Fruit fly (Drosophila melanogaster) whole organism, embryonic: ENCODE measurements around the gene Eip75B.
A peak's percentile ranks its signal among the peaks of the same experiment; 100 is the strongest.

ENCODE experiments used
- Abd-B ChIP-seq: fragments of 200-800 bp; sonication (Bioruptor generic); optimal IDR thresholded peaks from 2 replicates; lab custom pipeline; 2018; ENCODE audit warnings: missing biosample characterization, mild to moderate bottlenecking, missing genetic modification characterization, moderate library complexity
- CG10543 ChIP-seq: fragments of 200-800 bp; sonication (Bioruptor generic); optimal IDR thresholded peaks from 3 replicates; lab custom pipeline; 2017; ENCODE audit warnings: missing biosample characterization, mild to moderate bottlenecking, missing genetic modification characterization, moderate library complexity
- CG12071 ChIP-seq: fragments of 200-800 bp; sonication (Bioruptor generic); optimal IDR thresholded peaks from 3 replicates; lab custom pipeline; 2018; ENCODE audit warnings: missing biosample characterization, mild to moderate bottlenecking, missing genetic modification characterization
- CG13287 ChIP-seq: fragments of 200-800 bp; sonication (Bioruptor generic); IDR thresholded peaks from 2 replicates; pipeline ENCODE4 v1.3.6; 2022; ENCODE audit warnings: missing biosample characterization, missing genetic modification characterization; ENCODE audit not compliant: partially characterized antibody
- CG14050 ChIP-seq: fragments of 200-800 bp; sonication (Bioruptor generic); IDR thresholded peaks from 3 replicates; pipeline ENCODE4 v1.3.6; 2022; ENCODE audit warnings: missing biosample characterization, missing genetic modification characterization
- CG16863 ChIP-seq: fragments of 200-800 bp; sonication (Bioruptor generic); optimal IDR thresholded peaks from 3 replicates; lab custom pipeline; 2016; ENCODE audit warnings: missing biosample characterization, missing genetic modification characterization
- CG17361 ChIP-seq: fragments of 200-800 bp; sonication (Bioruptor generic); IDR thresholded peaks from 3 replicates; pipeline ENCODE4 v1.3.6; 2022; ENCODE audit warnings: missing biosample characterization, missing genetic modification characterization
- CG18262 ChIP-seq: fragments of 200-800 bp; optimal IDR thresholded peaks from 3 replicates; lab custom pipeline; 2019; ENCODE audit warnings: missing biosample characterization, mild to moderate bottlenecking, missing genetic modification characterization, moderate library complexity
- CG1832 ChIP-seq: fragments of 200-800 bp; sonication (Bioruptor generic); optimal IDR thresholded peaks from 2 replicates; lab custom pipeline; 2017; ENCODE audit warnings: missing biosample characterization, mild to moderate bottlenecking, missing genetic modification characterization, inconsistent platforms
- CG2116 ChIP-seq: fragments of 200-800 bp; sonication (Bioruptor generic); optimal IDR thresholded peaks from 3 replicates; lab custom pipeline; 2018; ENCODE audit warnings: missing biosample characterization, mild to moderate bottlenecking, missing genetic modification characterization
- CG2199 ChIP-seq: fragments of 200-800 bp; sonication (Bioruptor generic); IDR thresholded peaks from 3 replicates; pipeline ENCODE4 v1.3.6; 2022; ENCODE audit warnings: missing biosample characterization, missing genetic modification characterization
- CG2202 ChIP-seq: fragments of 200-800 bp; sonication (Bioruptor generic); optimal IDR thresholded peaks from 2 replicates; lab custom pipeline; 2018; ENCODE audit warnings: missing biosample characterization, mild to moderate bottlenecking, missing genetic modification characterization
- CG2712 ChIP-seq: fragments of 200-800 bp; optimal IDR thresholded peaks from 3 replicates; lab custom pipeline; 2019; ENCODE audit warnings: missing biosample characterization, mild to moderate bottlenecking, missing genetic modification characterization, moderate library complexity
- CG31441 ChIP-seq: fragments of 200-800 bp; sonication (Bioruptor generic); IDR thresholded peaks from 2 replicates; pipeline ENCODE4 v1.3.6; 2022; ENCODE audit warnings: missing biosample characterization, missing genetic modification characterization
- CG33557 ChIP-seq: fragments of 200-800 bp; sonication (Bioruptor generic); optimal IDR thresholded peaks from 2 replicates; lab custom pipeline; 2019; ENCODE audit warnings: missing biosample characterization, mild to moderate bottlenecking, missing genetic modification characterization, moderate library complexity
- CG4360 ChIP-seq: fragments of 200-800 bp; sonication (Bioruptor generic); IDR thresholded peaks from 2 replicates; pipeline ENCODE4 v1.3.6; 2022; ENCODE audit warnings: missing biosample characterization, missing genetic modification characterization
- CG6254 ChIP-seq: fragments of 200-800 bp; sonication (Bioruptor generic); optimal IDR thresholded peaks from 3 replicates; lab custom pipeline; 2017; ENCODE audit warnings: mild to moderate bottlenecking, missing biosample characterization, missing genetic modification reagents, missing genetic modification characterization
- CG7357 ChIP-seq: fragments of 200-800 bp; sonication (Bioruptor generic); IDR thresholded peaks from 3 replicates; pipeline ENCODE4 v1.3.6; 2022; ENCODE audit warnings: missing biosample characterization, missing genetic modification characterization
- CG7987 ChIP-seq: fragments of 200-800 bp; sonication (Bioruptor generic); optimal IDR thresholded peaks from 2 replicates; lab custom pipeline; 2018; ENCODE audit warnings: missing biosample characterization, mild to moderate bottlenecking, missing genetic modification characterization, moderate library complexity
- CG8089 ChIP-seq: fragments of 200-800 bp; sonication (Bioruptor generic); optimal IDR thresholded peaks from 3 replicates; lab custom pipeline; 2016; ENCODE audit warnings: missing biosample characterization, missing genetic modification characterization
- CG8281 ChIP-seq: fragments of 200-800 bp; sonication (Bioruptor generic); optimal IDR thresholded peaks from 2 replicates; lab custom pipeline; 2018; ENCODE audit warnings: missing biosample characterization, mild to moderate bottlenecking, missing genetic modification characterization, moderate library complexity
- CG8765 ChIP-seq: fragments of 200-800 bp; sonication (Bioruptor generic); IDR thresholded peaks from 2 replicates; pipeline ENCODE4 v1.3.6; 2022; ENCODE audit warnings: missing biosample characterization, missing genetic modification characterization
- CG8944 ChIP-seq: fragments of 200-800 bp; sonication (Bioruptor generic); optimal IDR thresholded peaks from 3 replicates; lab custom pipeline; 2016; ENCODE audit warnings: missing biosample characterization, missing genetic modification characterization
- ERR ChIP-seq: fragments of 200-800 bp; sonication (Bioruptor generic); optimal IDR thresholded peaks from 2 replicates; lab custom pipeline; 2016; ENCODE audit warnings: missing biosample characterization, missing genetic modification characterization
- Fer3 ChIP-seq: fragments of 200-800 bp; sonication (Bioruptor generic); optimal IDR thresholded peaks from 2 replicates; lab custom pipeline; 2018; ENCODE audit warnings: missing biosample characterization, mild to moderate bottlenecking, missing genetic modification characterization, moderate library complexity
- Gsc ChIP-seq: fragments of 200-800 bp; sonication (Bioruptor generic); IDR thresholded peaks from 2 replicates; pipeline ENCODE4 v1.3.6; 2022; ENCODE audit warnings: missing biosample characterization, missing genetic modification characterization
- Hr3 ChIP-seq: fragments of 200-800 bp; sonication (Bioruptor generic); optimal IDR thresholded peaks from 3 replicates; lab custom pipeline; 2016; ENCODE audit warnings: missing biosample characterization, missing genetic modification characterization
- Mad ChIP-seq: fragments of 200-800 bp; sonication (Bioruptor generic); optimal IDR thresholded peaks from 2 replicates; lab custom pipeline; 2016; ENCODE audit warnings: missing biosample characterization, missing genetic modification characterization
- PHDP ChIP-seq: fragments of 200-800 bp; sonication (Bioruptor generic); optimal IDR thresholded peaks from 3 replicates; lab custom pipeline; 2018; ENCODE audit warnings: missing biosample characterization, mild to moderate bottlenecking, missing genetic modification characterization, moderate library complexity
- Pdp1 ChIP-seq, 2 experiments: fragments of 200-800 bp; sonication (Bioruptor generic); optimal IDR thresholded peaks; 3 replicates each; lab custom pipeline; 2016; ENCODE audit warnings: missing biosample characterization in 2 of 2, missing genetic modification characterization in 2 of 2, mild to moderate bottlenecking in 1 of 2, moderate library complexity in 1 of 2
- Usf ChIP-seq: fragments of 200-800 bp; sonication (Bioruptor generic); optimal IDR thresholded peaks from 2 replicates; lab custom pipeline; 2017; ENCODE audit warnings: missing genotype, missing biosample characterization, missing genetic modification characterization
- abd-A ChIP-seq: fragments of 200-800 bp; sonication (Bioruptor generic); optimal IDR thresholded peaks from 3 replicates; lab custom pipeline; 2019; ENCODE audit warnings: missing biosample characterization, mild to moderate bottlenecking, missing genetic modification characterization, moderate library complexity
- cg ChIP-seq: fragments of 200-800 bp; sonication (Bioruptor generic); optimal IDR thresholded peaks from 3 replicates; lab custom pipeline; 2019; ENCODE audit warnings: missing biosample characterization, mild to moderate bottlenecking, missing genetic modification characterization, moderate library complexity
- chinmo ChIP-seq: fragments of 200-800 bp; sonication (Bioruptor generic); IDR thresholded peaks from 4 replicates; pipeline ENCODE4 v1.3.6; 2022; ENCODE audit warnings: missing biosample characterization, missing genetic modification characterization; ENCODE audit not compliant: partially characterized antibody
- gce ChIP-seq: fragments of 200-800 bp; sonication (Bioruptor generic); IDR thresholded peaks from 3 replicates; pipeline ENCODE4 v1.3.6; 2022; ENCODE audit warnings: missing biosample characterization, missing genetic modification characterization
- gcm ChIP-seq: fragments of 200-800 bp; sonication (Bioruptor generic); optimal IDR thresholded peaks from 2 replicates; lab custom pipeline; 2019; ENCODE audit warnings: missing biosample characterization, mild to moderate bottlenecking, missing genetic modification characterization, moderate library complexity
- gsb-n ChIP-seq: fragments of 200-800 bp; sonication (Bioruptor generic); optimal IDR thresholded peaks from 3 replicates; lab custom pipeline; 2018; ENCODE audit warnings: missing biosample characterization, mild to moderate bottlenecking, missing genetic modification characterization
- kni ChIP-seq: fragments of 200-800 bp; sonication (Bioruptor generic); optimal IDR thresholded peaks from 3 replicates; lab custom pipeline; 2017; ENCODE audit warnings: mild to moderate bottlenecking, missing biosample characterization, missing genetic modification reagents, missing genetic modification characterization
- nmo ChIP-seq: fragments of 200-800 bp; sonication (Bioruptor generic); optimal IDR thresholded peaks from 2 replicates; lab custom pipeline; 2018; ENCODE audit warnings: missing biosample characterization, mild to moderate bottlenecking, missing genetic modification characterization, moderate library complexity
- otp ChIP-seq: fragments of 200-800 bp; sonication (Bioruptor generic); IDR thresholded peaks from 3 replicates; pipeline ENCODE4, ENCODE4 v1.3.6; 2022; ENCODE audit warnings: missing biosample characterization, missing genetic modification characterization
- pfk ChIP-seq: fragments of 200-800 bp; sonication (Bioruptor generic); optimal IDR thresholded peaks from 2 replicates; lab custom pipeline; 2018; ENCODE audit warnings: missing biosample characterization, mild to moderate bottlenecking, missing genetic modification characterization, moderate library complexity
- sc ChIP-seq, 3 experiments: fragments of >200 bp in 2 of 3; fragments of 200-800 bp in 1 of 3; sonication (Bioruptor generic) in 1 of 3; optimal IDR thresholded peaks; 2 replicates in 2 of 3; 3 replicates in 1 of 3; lab custom pipeline; 2017; ENCODE audit warnings: mild to moderate bottlenecking in 1 of 3, missing biosample characterization in 1 of 3, missing genetic modification characterization in 1 of 3, missing genetic modification reagents in 1 of 3
- sqz ChIP-seq: fragments of 200-800 bp; sonication (Bioruptor generic); optimal IDR thresholded peaks from 3 replicates; lab custom pipeline; 2018; ENCODE audit warnings: missing biosample characterization, mild to moderate bottlenecking, missing genetic modification characterization
- ssp ChIP-seq: fragments of 200-800 bp; sonication (Bioruptor generic); IDR thresholded peaks from 2 replicates; pipeline ENCODE4 v1.3.6; 2022; ENCODE audit warnings: missing biosample characterization, missing genetic modification characterization
- tap ChIP-seq: fragments of 200-800 bp; optimal IDR thresholded peaks from 3 replicates; lab custom pipeline; 2019; ENCODE audit warnings: missing biosample characterization, mild to moderate bottlenecking, missing genetic modification characterization, moderate library complexity
- twi ChIP-seq: fragments of 200-800 bp; optimal IDR thresholded peaks from 2 replicates; lab custom pipeline; 2019; ENCODE audit warnings: missing biosample characterization, mild to moderate bottlenecking, missing genetic modification characterization, moderate library complexity
- yki ChIP-seq: fragments of >200 bp; optimal IDR thresholded peaks from 3 replicates; lab custom pipeline; 2018
- zfh2 ChIP-seq: fragments of 200-800 bp; sonication (Bioruptor generic); optimal IDR thresholded peaks from 2 replicates; lab custom pipeline; 2016; ENCODE audit warnings: missing biosample characterization, missing genetic modification characterization

The Eip75B gene

DNA sequence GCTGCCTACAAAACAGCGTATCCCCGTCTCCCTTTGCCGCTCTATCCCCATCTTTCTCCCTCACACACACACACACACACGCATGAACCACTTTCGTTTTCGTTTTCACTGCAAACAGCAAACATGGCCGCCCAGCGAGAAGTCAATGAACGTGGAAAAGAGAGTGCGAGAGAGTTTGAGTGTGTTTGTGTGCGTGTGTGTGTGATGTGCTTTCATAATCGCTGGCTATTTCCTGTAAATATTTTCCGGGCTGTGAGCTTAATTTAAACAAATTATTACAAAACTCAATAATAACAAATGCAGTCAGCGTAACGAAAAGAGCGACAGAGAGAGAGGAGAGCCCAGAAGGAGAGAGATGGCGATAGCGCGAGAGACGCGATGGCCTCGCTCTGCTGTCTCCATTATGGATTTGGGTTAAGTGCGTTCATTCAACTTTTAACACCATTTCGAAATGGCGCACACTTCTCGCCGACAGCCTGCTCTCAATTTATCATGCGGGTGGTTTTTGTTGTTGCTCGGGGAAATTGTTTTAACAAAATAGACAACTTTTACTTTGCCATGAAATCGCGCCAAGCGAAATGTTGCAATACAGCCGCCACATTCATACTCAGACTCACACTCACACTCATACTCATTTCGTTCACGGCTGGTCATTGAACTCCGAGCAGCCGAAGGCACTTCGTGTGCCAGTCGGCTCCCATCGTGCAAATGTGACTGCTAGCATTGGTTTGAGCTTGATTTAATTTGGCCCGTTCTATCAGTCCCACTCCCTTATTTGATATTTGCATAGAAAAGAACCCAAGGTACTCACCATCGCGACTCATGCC is 95.7 kb downstream of the Eip75B start (continued):
- TF ChIP-seq ssp (GFP tag; lab: Robert Waterston, UW) (no peak), CG4360 (GFP tag; lab: Robert Waterston, UW) (peak; percentile 46; the same call in 1 of the 2 replicates), CG7357 (GFP tag; lab: Robert Waterston, UW) (no peak), CG8944 (GFP tag; lab: Kevin White, UChicago) (no peak), abd-A (tag; lab: Kevin White, UChicago) (peak; percentile 92), otp (GFP tag; lab: Robert Waterston, UW) (peak; percentile 60; the same call in 1 of the 3 replicates), CG17361 (GFP tag; lab: Robert Waterston, UW) (peak; percentile 36; the same call in 1 of the 3 replicates), CG2199 (peak; percentile 30; the same call in 1 of the 3 replicates), Hr3 (GFP tag; lab: Kevin White, UChicago) (peak; percentile 69), CG8089 (GFP tag; lab: Kevin White, UChicago) (no peak), Gsc (GFP tag; lab: Robert Waterston, UW) (no peak), CG18262 (peak; percentile 63), Abd-B (peak; percentile 10), CG6254 (GFP tag; lab: Kevin White, UChicago) (peak; percentile 46), CG14050 (GFP tag; lab: Robert Waterston, UW) (no peak), tap (tag; lab: Kevin White, UChicago) (peak; percentile 43), CG16863 (GFP tag; lab: Kevin White, UChicago) (no peak), yki (lab: Kevin White, UChicago) (peak; percentile 39), gcm (GFP tag; lab: Kevin White, UChicago) (peak; percentile 40), CG31441 (GFP tag; lab: Robert Waterston, UW) (no peak; the same call in 1 of the 2 replicates), CG8281 (tag; lab: Kevin White, UChicago) (peak; percentile 7), CG12071 (GFP tag; lab: Kevin White, UChicago) (peak; percentile 27), CG7987 (GFP tag; lab: Kevin White, UChicago) (peak; percentile 65), CG13287 (GFP tag; lab: Robert Waterston, UW) (peak; percentile 5; the same call in 1 of the 2 replicates), kni (peak; percentile 98), chinmo (GFP tag; lab: Robert Waterston, UW) (0 out of 4 replicates have a peak, but pooled peaks have one; percentile 47), CG8765 (GFP tag; lab: Robert Waterston, UW) (no peak), CG10543 (GFP tag; lab: Kevin White, UChicago) (peak; percentile 55), Pdp1 (GFP tag; optimal IDR thresholded peaks at IDR 0.05; lab: Kevin White, UChicago) (peak in 1 of 2 experiments; percentile 96), sqz (GFP tag; lab: Kevin White, UChicago) (peak; percentile 60), zfh2 (no peak), gsb-n (peak; percentile 49), twi (tag; lab: Kevin White, UChicago) (peak; percentile 57), CG1832 (peak; percentile 64), sc (optimal IDR thresholded peaks at IDR 0.05; lab: Kevin White, UChicago) (no peak), sc (GFP tag; optimal IDR thresholded peaks at IDR 0.05; lab: Kevin White, UChicago) (peak; percentile 24), CG2116 (GFP tag; lab: Kevin White, UChicago) (peak; percentile 1), CG33557 (GFP tag; lab: Kevin White, UChicago) (peak; percentile 85), pfk (peak; percentile 21), gce (peak; percentile 10; the same call in 1 of the 3 replicates), nmo (GFP tag; lab: Kevin White, UChicago) (peak; percentile 47), PHDP (tag; lab: Kevin White, UChicago) (peak; percentile 5), Mad (no peak), cg (GFP tag; lab: Kevin White, UChicago) (peak; percentile 92), CG2202 (peak; percentile 64), Fer3 (tag; lab: Kevin White, UChicago) (no peak), ERR (GFP tag; lab: Kevin White, UChicago) (no peak), Usf (GFP tag; lab: Kevin White, UChicago) (no peak), CG2712 (peak; percentile 50)
